Fruit fly (Drosophila melanogaster) whole organism, embryonic: ENCODE data around the gene ClC-a.

ENCODE experiments used
- ATbp ChIP-seq: fragments of 200-800 bp; sonication (Bioruptor generic); optimal IDR thresholded peaks from 2 replicates; lab custom pipeline; 2017; ENCODE audit warnings: missing biosample characterization, mild to moderate bottlenecking, missing genetic modification characterization, missing genetic modification reagents
- Bdp1 ChIP-seq: fragments of 200-800 bp; sonication (Bioruptor generic); optimal IDR thresholded peaks from 3 replicates; lab custom pipeline; 2016; ENCODE audit warnings: missing biosample characterization, missing genetic modification characterization
- CG10267 ChIP-seq: fragments of 200-800 bp; sonication (Bioruptor generic); optimal IDR thresholded peaks from 2 replicates; lab custom pipeline; 2018; ENCODE audit warnings: missing biosample characterization, mild to moderate bottlenecking, missing genetic modification characterization, moderate library complexity
- CG10431 ChIP-seq: fragments of 200-800 bp; sonication (Bioruptor generic); optimal IDR thresholded peaks from 3 replicates; lab custom pipeline; 2018; ENCODE audit warnings: missing biosample characterization, mild to moderate bottlenecking, missing genetic modification characterization
- CG10565 ChIP-seq: fragments of 200-800 bp; sonication (Bioruptor generic); optimal IDR thresholded peaks from 3 replicates; lab custom pipeline; 2016; ENCODE audit warnings: missing biosample characterization, mild to moderate bottlenecking, missing genetic modification characterization
- CG1233 ChIP-seq: fragments of 200-800 bp; sonication (Bioruptor generic); optimal IDR thresholded peaks from 4 replicates; lab custom pipeline; 2018; ENCODE audit warnings: missing biosample characterization, mild to moderate bottlenecking, missing genetic modification characterization
- CG13296 ChIP-seq: fragments of 200-800 bp; sonication (Bioruptor generic); optimal IDR thresholded peaks from 3 replicates; lab custom pipeline; 2018; ENCODE audit warnings: missing biosample characterization, mild to moderate bottlenecking, missing genetic modification characterization
- CG14667 ChIP-seq: fragments of 200-800 bp; sonication (Bioruptor generic); IDR thresholded peaks from 2 replicates; pipeline ENCODE4 v1.3.6; 2022; ENCODE audit warnings: missing biosample characterization, missing genetic modification characterization
- CG1529 ChIP-seq: fragments of 200-800 bp; sonication (Bioruptor generic); optimal IDR thresholded peaks from 3 replicates; lab custom pipeline; 2018; ENCODE audit warnings: missing biosample characterization, missing genetic modification characterization
- CG15601 ChIP-seq: fragments of 200-800 bp; sonication (Bioruptor generic); optimal IDR thresholded peaks from 3 replicates; lab custom pipeline; 2019; ENCODE audit warnings: missing biosample characterization, mild to moderate bottlenecking, missing genetic modification characterization, moderate library complexity
- CG1603 ChIP-seq: fragments of 200-800 bp; sonication (Bioruptor generic); optimal IDR thresholded peaks from 2 replicates; lab custom pipeline; 2019; ENCODE audit warnings: missing biosample characterization, mild to moderate bottlenecking, missing genetic modification characterization, moderate library complexity
- CG17568 ChIP-seq: fragments of 200-800 bp; sonication (Bioruptor generic); optimal IDR thresholded peaks from 2 replicates; lab custom pipeline; 2018; ENCODE audit warnings: missing biosample characterization, mild to moderate bottlenecking, missing genetic modification characterization, moderate library complexity
- CG17612 ChIP-seq: fragments of 200-800 bp; sonication (Bioruptor generic); IDR thresholded peaks from 2 replicates; pipeline ENCODE4 v1.3.6; 2022; ENCODE audit warnings: missing biosample characterization, missing genetic modification characterization
- CG17802 ChIP-seq: fragments of 200-800 bp; sonication (Bioruptor generic); optimal IDR thresholded peaks from 2 replicates; lab custom pipeline; 2018; ENCODE audit warnings: missing biosample characterization, mild to moderate bottlenecking, missing genetic modification characterization, moderate library complexity
- CG17912 ChIP-seq: fragments of 200-800 bp; sonication (Bioruptor generic); optimal IDR thresholded peaks from 2 replicates; lab custom pipeline; 2018; ENCODE audit warnings: missing biosample characterization, mild to moderate bottlenecking, missing genetic modification characterization
- CG18476 ChIP-seq: fragments of 200-800 bp; sonication (Bioruptor generic); optimal IDR thresholded peaks from 2 replicates; lab custom pipeline; 2016; ENCODE audit warnings: missing biosample characterization, mild to moderate bottlenecking, missing genetic modification characterization
- CG3065 ChIP-seq: fragments of 200-800 bp; sonication (Bioruptor generic); optimal IDR thresholded peaks from 2 replicates; lab custom pipeline; 2016; ENCODE audit warnings: missing biosample characterization, missing genetic modification characterization
- CG3407 ChIP-seq: fragments of 200-800 bp; sonication (Bioruptor generic); optimal IDR thresholded peaks from 2 replicates; lab custom pipeline; 2018; ENCODE audit warnings: missing biosample characterization, mild to moderate bottlenecking, missing genetic modification characterization
- CG4820 ChIP-seq: fragments of 200-800 bp; sonication (Bioruptor generic); optimal IDR thresholded peaks from 3 replicates; lab custom pipeline; 2016; ENCODE audit warnings: missing biosample characterization, missing genetic modification characterization
- CG5953 ChIP-seq: fragments of 200-800 bp; sonication (Bioruptor generic); IDR thresholded peaks from 2 replicates; pipeline ENCODE4 v1.3.6; 2022; ENCODE audit warnings: missing biosample characterization, missing genetic modification characterization
- CG7556 ChIP-seq: fragments of 200-800 bp; sonication (Bioruptor generic); optimal IDR thresholded peaks from 2 replicates; lab custom pipeline; 2017; ENCODE audit warnings: missing biosample characterization, mild to moderate bottlenecking, missing genetic modification characterization
- CG7987 ChIP-seq: fragments of 200-800 bp; sonication (Bioruptor generic); optimal IDR thresholded peaks from 2 replicates; lab custom pipeline; 2018; ENCODE audit warnings: missing biosample characterization, mild to moderate bottlenecking, missing genetic modification characterization, moderate library complexity
- CG8924 ChIP-seq: fragments of 200-800 bp; optimal IDR thresholded peaks from 3 replicates; lab custom pipeline; 2019; ENCODE audit warnings: missing biosample characterization, mild to moderate bottlenecking, missing genetic modification characterization, moderate library complexity
- CG8944 ChIP-seq: fragments of 200-800 bp; sonication (Bioruptor generic); optimal IDR thresholded peaks from 3 replicates; lab custom pipeline; 2016; ENCODE audit warnings: missing biosample characterization, missing genetic modification characterization
- D ChIP-seq, 2 experiments: fragments of 200-800 bp in 1 of 2; fragments of >200 bp in 1 of 2; sonication (Bioruptor generic) in 1 of 2; optimal IDR thresholded peaks; 2 replicates in 1 of 2; 3 replicates in 1 of 2; lab custom pipeline; 2017; ENCODE audit warnings: mild to moderate bottlenecking in 1 of 2, missing biosample characterization in 1 of 2, missing genetic modification characterization in 1 of 2, missing genetic modification reagents in 1 of 2
- Dref ChIP-seq: fragments of 200-800 bp; sonication (Bioruptor generic); IDR thresholded peaks from 2 replicates; pipeline ENCODE4 v1.3.6; 2022; ENCODE audit warnings: missing biosample characterization, missing genetic modification characterization
- H2.0 ChIP-seq: fragments of 200-800 bp; sonication (Bioruptor generic); IDR thresholded peaks from 2 replicates; pipeline ENCODE4 v1.3.6; 2022; ENCODE audit warnings: missing biosample characterization, missing genetic modification characterization
- HmgZ ChIP-seq: fragments of 200-800 bp; sonication (Bioruptor generic); optimal IDR thresholded peaks from 2 replicates; lab custom pipeline; 2018; ENCODE audit warnings: missing biosample characterization, mild to moderate bottlenecking, missing genetic modification characterization
- Hmr ChIP-seq: fragments of 200-800 bp; sonication (Bioruptor generic); optimal IDR thresholded peaks from 3 replicates; lab custom pipeline; 2017; ENCODE audit warnings: mild to moderate bottlenecking, missing biosample characterization, missing genetic modification reagents, missing genetic modification characterization
- Hmx ChIP-seq: fragments of 200-800 bp; sonication (Bioruptor generic); optimal IDR thresholded peaks from 2 replicates; lab custom pipeline; 2016; ENCODE audit warnings: missing biosample characterization, missing genetic modification characterization
- Mrtf ChIP-seq: fragments of 200-800 bp; sonication (Bioruptor generic); IDR thresholded peaks from 3 replicates; pipeline ENCODE4 v1.3.6; 2022; ENCODE audit warnings: missing biosample characterization, missing genetic modification characterization
- NFAT ChIP-seq: fragments of 200-800 bp; sonication (Bioruptor generic); IDR thresholded peaks from 2 replicates; pipeline ENCODE4 v1.3.6; 2022; ENCODE audit warnings: missing biosample characterization, missing genetic modification characterization
- Scr ChIP-seq: fragments of 200-800 bp; sonication (Bioruptor generic); IDR thresholded peaks from 2 replicates; pipeline ENCODE4 v1.3.6; 2022; ENCODE audit warnings: missing biosample characterization, missing genetic modification characterization; ENCODE audit not compliant: partially characterized antibody
- Sin3A ChIP-seq: fragments of >200 bp; optimal IDR thresholded peaks from 2 replicates; lab custom pipeline; 2018
- Usf ChIP-seq: fragments of 200-800 bp; sonication (Bioruptor generic); optimal IDR thresholded peaks from 2 replicates; lab custom pipeline; 2017; ENCODE audit warnings: missing genotype, missing biosample characterization, missing genetic modification characterization
- al ChIP-seq: fragments of 200-800 bp; sonication (Bioruptor generic); IDR thresholded peaks from 2 replicates; pipeline ENCODE4 v1.3.6; 2022; ENCODE audit warnings: missing biosample characterization, missing genetic modification characterization
- bowl ChIP-seq: fragments of 200-800 bp; sonication (Bioruptor generic); IDR thresholded peaks from 2 replicates; pipeline ENCODE4 v1.3.6; 2022; ENCODE audit warnings: missing biosample characterization, missing genetic modification characterization
- cad ChIP-seq: fragments of >200 bp; optimal IDR thresholded peaks from 2 replicates; lab custom pipeline; 2017; ENCODE audit warnings: missing biosample characterization, missing genetic modification characterization
- corto ChIP-seq: fragments of 200-800 bp; sonication (Bioruptor generic); optimal IDR thresholded peaks from 2 replicates; lab custom pipeline; 2016; ENCODE audit warnings: missing biosample characterization, mild to moderate bottlenecking, missing genetic modification characterization, moderate library complexity
- croc ChIP-seq: fragments of 200-800 bp; sonication (Bioruptor generic); conservative IDR thresholded peaks from 3 replicates; pipeline ENCODE4 v1.3.6; 2022; ENCODE audit warnings: missing biosample characterization, missing genetic modification characterization
- lab ChIP-seq: fragments of 200-800 bp; sonication (Bioruptor generic); optimal IDR thresholded peaks from 3 replicates; lab custom pipeline; 2017; ENCODE audit warnings: missing biosample characterization, missing genetic modification characterization, mild to moderate bottlenecking, moderate library complexity, missing genetic modification reagents
- lmd ChIP-seq: fragments of 200-800 bp; sonication (Bioruptor generic); IDR thresholded peaks from 2 replicates; pipeline ENCODE4 v1.3.6; 2022; ENCODE audit warnings: missing biosample characterization, missing genetic modification characterization
- nmo ChIP-seq: fragments of 200-800 bp; sonication (Bioruptor generic); optimal IDR thresholded peaks from 2 replicates; lab custom pipeline; 2018; ENCODE audit warnings: missing biosample characterization, mild to moderate bottlenecking, missing genetic modification characterization, moderate library complexity
- pum ChIP-seq: fragments of 200-800 bp; sonication (Bioruptor generic); optimal IDR thresholded peaks from 2 replicates; lab custom pipeline; 2016; ENCODE audit warnings: missing biosample characterization, missing genetic modification characterization
- salm ChIP-seq: fragments of 200-800 bp; sonication (Bioruptor generic); optimal IDR thresholded peaks from 2 replicates; lab custom pipeline; 2018; ENCODE audit warnings: missing biosample characterization, mild to moderate bottlenecking, missing genetic modification characterization
- scrt ChIP-seq: fragments of 200-800 bp; sonication (Bioruptor generic); optimal IDR thresholded peaks from 2 replicates; lab custom pipeline; 2018; ENCODE audit warnings: missing biosample characterization, mild to moderate bottlenecking, missing genetic modification characterization, moderate library complexity
- stc ChIP-seq: fragments of 200-800 bp; sonication (Bioruptor generic); IDR thresholded peaks from 2 replicates; pipeline ENCODE4 v1.3.6; 2022; ENCODE audit warnings: missing biosample characterization, missing genetic modification characterization
- tgo ChIP-seq: fragments of 200-800 bp; sonication (Bioruptor generic); IDR thresholded peaks from 3 replicates; pipeline ENCODE4 v1.3.6; 2022; ENCODE audit warnings: missing biosample characterization, missing genetic modification characterization
- trem ChIP-seq: fragments of 200-800 bp; optimal IDR thresholded peaks from 3 replicates; lab custom pipeline; 2019; ENCODE audit warnings: missing biosample characterization, mild to moderate bottlenecking, missing genetic modification characterization, moderate library complexity
- unc-4 ChIP-seq: fragments of 200-800 bp; sonication (Bioruptor generic); IDR thresholded peaks from 2 replicates; pipeline ENCODE4 v1.3.6; 2022; ENCODE audit warnings: missing biosample characterization, missing genetic modification characterization; ENCODE audit not compliant: partially characterized antibody

ClC-a gene

dm6 chr3R:11780181-11780688 lies 32.8 kb downstream of the ClC-a start (continued):
- TF ChIP-seq stc (GFP tag; lab: Robert Waterston, UW) (peak; percentile 88), unc-4 (GFP tag; lab: Robert Waterston, UW) (no peak), CG15601 (peak; percentile 97), CG8944 (GFP tag; lab: Kevin White, UChicago) (peak; percentile 47), trem (tag; lab: Kevin White, UChicago) (peak; percentile 96), croc (peak; percentile 95), CG18476 (GFP tag; lab: Kevin White, UChicago) (peak; percentile 82), CG3407 (GFP tag; lab: Kevin White, UChicago) (peak; percentile 93), CG4820 (GFP tag; lab: Kevin White, UChicago) (peak; percentile 94), pum (peak; percentile 66), salm (tag; lab: Kevin White, UChicago) (peak; percentile 88), Scr (GFP tag; lab: Robert Waterston, UW) (no peak), CG7987 (peak; percentile 68), ATbp (GFP tag; lab: Kevin White, UChicago) (peak; percentile 93), CG13296 (no peak), CG7556 (GFP tag; lab: Kevin White, UChicago) (peak; percentile 95), HmgZ (tag; lab: Kevin White, UChicago) (peak; percentile 15), Hmx (GFP tag; lab: Kevin White, UChicago) (no peak), CG17568 (GFP tag; lab: Kevin White, UChicago) (peak; percentile 76), Hmr (peak; percentile 47), Dref (GFP tag; lab: Robert Waterston, UW) (no peak), scrt (GFP tag; lab: Kevin White, UChicago) (peak; percentile 73), CG1529 (GFP tag; lab: Kevin White, UChicago) (peak; percentile 94), lmd (GFP tag; lab: Robert Waterston, UW) (peak; percentile 86), Usf (peak; percentile 95), nmo (GFP tag; lab: Kevin White, UChicago) (peak; percentile 99), CG3065 (peak; percentile 88), CG17612 (no peak), NFAT (GFP tag; lab: Robert Waterston, UW) (no peak), CG10431 (GFP tag; lab: Kevin White, UChicago) (peak; percentile 87), bowl (peak; percentile 48; the same call in 1 of the 2 replicates), CG10267 (tag; lab: Kevin White, UChicago) (peak; percentile 96), CG1233 (GFP tag; lab: Kevin White, UChicago) (peak; percentile 88), CG17912 (GFP tag; lab: Kevin White, UChicago) (peak; percentile 40), al (GFP tag; lab: Robert Waterston, UW) (no peak), Bdp1 (peak; percentile 19), Sin3A (lab: Kevin White, UChicago) (no peak), corto (GFP tag; lab: Kevin White, UChicago) (peak; percentile 51), CG5953 (GFP tag; lab: Robert Waterston, UW) (peak; percentile 85), CG10565 (peak; percentile 48), Mrtf (GFP tag; lab: Robert Waterston, UW) (peak; percentile 75), CG1603 (tag; lab: Kevin White, UChicago) (peak; percentile 65), D (optimal IDR thresholded peaks at IDR 0.05; lab: Kevin White, UChicago) (no peak), D (GFP tag; optimal IDR thresholded peaks at IDR 0.05; lab: Kevin White, UChicago) (peak; percentile 98), CG17802 (tag; lab: Kevin White, UChicago) (peak; percentile 87), cad (GFP tag; lab: Kevin White, UChicago) (no peak), lab (GFP tag; lab: Kevin White, UChicago) (peak; percentile 76), CG8924 (tag; lab: Kevin White, UChicago) (peak; percentile 98), CG14667 (peak; percentile 62), tgo (GFP tag; lab: Robert Waterston, UW) (peak; percentile 78), H2.0 (GFP tag; lab: Robert Waterston, UW) (peak; percentile 81)
